Fruit fly (Drosophila melanogaster): ENCODE measurements around the gene CG2116.

The CG2116 gene

DNA sequence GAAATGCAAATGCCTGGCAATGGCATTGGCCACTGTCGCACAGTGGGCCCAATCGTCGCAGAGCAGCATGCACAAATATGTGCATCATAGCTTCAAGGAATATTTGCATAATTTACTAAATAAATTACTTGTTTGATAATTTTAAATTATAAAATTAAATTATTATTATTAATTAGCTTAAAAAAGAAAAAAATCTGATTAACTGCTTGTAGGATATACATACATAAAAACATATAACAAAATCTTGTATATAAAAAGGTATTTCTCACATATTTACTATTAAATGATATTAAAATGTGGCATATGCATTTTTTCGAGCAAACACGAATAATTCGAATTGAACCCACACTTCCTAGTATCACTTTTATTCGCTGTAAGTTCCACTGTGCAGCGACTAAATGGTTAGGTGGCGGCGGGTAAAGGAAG is 4.4 kb upstream of the CG2116 start (continued):
- TF ChIP-seq tna (GFP tag; IDR thresholded peaks at IDR 0.05; ENCODE audit: partially characterized antibody) (no peak), CG12071 (GFP tag; optimal IDR thresholded peaks at IDR 0.05) (no peak), CG18764 (GFP tag; optimal IDR thresholded peaks at IDR 0.05) (no peak), lov (optimal IDR thresholded peaks at IDR 0.05) (no peak), lov (GFP tag; IDR thresholded peaks at IDR 0.05) (no peak), CG10209 (GFP tag; optimal IDR thresholded peaks at IDR 0.05) (peak; percentile 62), NC2α (GFP tag; optimal IDR thresholded peaks at IDR 0.05) (no peak), gro (GFP tag; optimal IDR thresholded peaks at IDR 0.05) (no peak), Ada2b (GFP tag; IDR thresholded peaks at IDR 0.05) (no peak), CG15479 (GFP tag; optimal IDR thresholded peaks at IDR 0.05) (no peak), CG8281 (tag; optimal IDR thresholded peaks at IDR 0.05) (no peak), HLHmδ (GFP tag; optimal IDR thresholded peaks at IDR 0.05) (no peak), CG1647 (GFP tag; optimal IDR thresholded peaks at IDR 0.05) (no peak), Scr (GFP tag; IDR thresholded peaks at IDR 0.05; ENCODE audit: partially characterized antibody) (no peak), CG7357 (GFP tag; IDR thresholded peaks at IDR 0.05) (0 out of 3 replicates have a peak, but pooled peaks have one; percentile 29), CG12104 (GFP tag; optimal IDR thresholded peaks at IDR 0.05) (peak; percentile 27), bab2 (GFP tag; optimal IDR thresholded peaks at IDR 0.05) (no peak), Dfd (GFP tag; optimal IDR thresholded peaks at IDR 0.05) (no peak), CG31365 (tag; optimal IDR thresholded peaks at IDR 0.05) (no peak), en (GFP tag; optimal IDR thresholded peaks at IDR 0.05) (no peak), CG1529 (GFP tag; optimal IDR thresholded peaks at IDR 0.05) (peak; percentile 9), fd3F (GFP tag; optimal IDR thresholded peaks at IDR 0.05) (no peak), Fer2 (tag; optimal IDR thresholded peaks at IDR 0.05) (no peak), zen (tag; optimal IDR thresholded peaks at IDR 0.05) (peak; percentile 47), CG14014 (GFP tag; IDR thresholded peaks at IDR 0.05) (no peak), Ets97D (GFP tag; optimal IDR thresholded peaks at IDR 0.05) (no peak), otp (GFP tag; IDR thresholded peaks at IDR 0.05) (no peak), insv (GFP tag; optimal IDR thresholded peaks at IDR 0.05) (no peak), sc (optimal IDR thresholded peaks at IDR 0.05) (no peak), sc (GFP tag; optimal IDR thresholded peaks at IDR 0.05) (peak; percentile 40), CG30431 (GFP tag; optimal IDR thresholded peaks at IDR 0.05) (peak; percentile 28), lab (GFP tag; optimal IDR thresholded peaks at IDR 0.05) (no peak), Sry-δ (GFP tag; optimal IDR thresholded peaks at IDR 0.05) (no peak), CG18619 (GFP tag; optimal IDR thresholded peaks at IDR 0.05) (peak; percentile 33), YL-1 (GFP tag; optimal IDR thresholded peaks at IDR 0.05) (no peak), Oaz (GFP tag; IDR thresholded peaks at IDR 0.05) (no peak), mld (GFP tag; IDR thresholded peaks at IDR 0.05; ENCODE audit: partially characterized antibody) (no peak), ap (GFP tag; IDR thresholded peaks at IDR 0.05) (no peak), Asciz (GFP tag; optimal IDR thresholded peaks at IDR 0.05) (peak; percentile 55), CG11247 (GFP tag; IDR thresholded peaks at IDR 0.05) (no peak), CG4854 (GFP tag; optimal IDR thresholded peaks at IDR 0.05) (no peak), Dll (GFP tag; IDR thresholded peaks at IDR 0.05; ENCODE audit: partially characterized antibody) (no peak), Opbp (GFP tag; IDR thresholded peaks at IDR 0.05; ENCODE audit: partially characterized antibody) (no peak), gem (tag; optimal IDR thresholded peaks at IDR 0.05) (peak; percentile 75), Chrac-16 (GFP tag; optimal IDR thresholded peaks at IDR 0.05) (no peak), hth (optimal IDR thresholded peaks at IDR 0.05) (no peak), HLH4C (GFP tag; IDR thresholded peaks at IDR 0.05; ENCODE audit: partially characterized antibody) (no peak), CG6654 (GFP tag; optimal IDR thresholded peaks at IDR 0.05) (peak; percentile 38), sima (GFP tag; optimal IDR thresholded peaks at IDR 0.05) (no peak), ATbp (GFP tag; optimal IDR thresholded peaks at IDR 0.05) (peak; percentile 53), cato (GFP tag; optimal IDR thresholded peaks at IDR 0.05; ENCODE audit: borderline replicate concordance) (peak; percentile 9), B-H1 (GFP tag; IDR thresholded peaks at IDR 0.05) (peak; percentile 12; the same call in 1 of the 3 replicates)
